Fruit fly (Drosophila melanogaster): ENCODE measurements around the gene CG17328.
A peak's percentile ranks its signal among the peaks of the same experiment; 100 is the strongest.

Gene CG17328

DNA sequence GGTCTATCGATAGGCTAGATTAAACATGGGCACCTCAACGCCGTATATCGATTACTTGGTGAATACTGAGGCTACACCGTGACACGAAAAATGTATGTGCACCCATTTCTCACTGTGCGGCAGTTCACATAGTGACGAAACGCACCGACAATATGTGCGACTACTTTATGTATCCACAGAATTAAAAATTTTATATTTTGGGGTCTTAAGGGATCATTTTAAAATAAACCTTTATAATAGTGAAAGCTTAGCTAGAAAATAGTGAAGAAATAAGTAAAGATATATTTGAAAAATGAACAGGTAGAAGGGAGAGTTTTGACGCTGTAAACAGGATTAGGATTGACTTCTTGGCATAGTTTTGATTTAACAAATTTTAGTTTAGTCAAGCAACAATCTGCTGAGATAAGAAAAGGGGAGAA, 29.4 kb downstream of the CG17328 start, which contains the start of gene mRpL4 (continued):
- no peak for TF ChIP-seq pita (GFP tag; optimal IDR thresholded peaks at IDR 0.05)
- TF ChIP-seq zf30C (GFP tag; optimal IDR thresholded peaks at IDR 0.05), result no peak
- peak; percentile 48 for TF ChIP-seq CG13296 (GFP tag; optimal IDR thresholded peaks at IDR 0.05)
- TF ChIP-seq trem (tag; optimal IDR thresholded peaks at IDR 0.05), result peak; percentile 84
- TF ChIP-seq corto (GFP tag; optimal IDR thresholded peaks at IDR 0.05), result no peak
- TF ChIP-seq en (GFP tag; optimal IDR thresholded peaks at IDR 0.05), result peak; percentile 15
- TF ChIP-seq chinmo (GFP tag; IDR thresholded peaks at IDR 0.05; ENCODE audit: partially characterized antibody), result peak; percentile 98
- TF ChIP-seq CG9609 (GFP tag; optimal IDR thresholded peaks at IDR 0.05), result peak; percentile 75
- no peak for TF ChIP-seq CG7271 (tag; optimal IDR thresholded peaks at IDR 0.05)
- TF ChIP-seq Sox102F (GFP tag; optimal IDR thresholded peaks at IDR 0.05), result peak; percentile 62
- peak; percentile 54 for TF ChIP-seq trh (GFP tag; optimal IDR thresholded peaks at IDR 0.05)
- no peak; the same call in 2 of the 3 replicates for TF ChIP-seq dysf (GFP tag; IDR thresholded peaks at IDR 0.05)
- no peak for TF ChIP-seq CG15269 (tag; optimal IDR thresholded peaks at IDR 0.05)
- TF ChIP-seq CG17829 (tag; optimal IDR thresholded peaks at IDR 0.05), result peak; percentile 80
- TF ChIP-seq nerfin-1 (tag; optimal IDR thresholded peaks at IDR 0.05), result no peak
- TF ChIP-seq Chrac-16 (GFP tag; optimal IDR thresholded peaks at IDR 0.05), result peak; percentile 76
- TF ChIP-seq repo (GFP tag; optimal IDR thresholded peaks at IDR 0.05), result peak; percentile 24
- TF ChIP-seq Sry-β (GFP tag; optimal IDR thresholded peaks at IDR 0.05), result peak; percentile 49
- TF ChIP-seq ap (GFP tag; IDR thresholded peaks at IDR 0.05), result no peak
- TF ChIP-seq E2f1 (GFP tag; IDR thresholded peaks at IDR 0.05), result peak; percentile 70
- TF ChIP-seq HLH54F (GFP tag; optimal IDR thresholded peaks at IDR 0.05), result peak; percentile 82
- TF ChIP-seq odd (GFP tag; optimal IDR thresholded peaks at IDR 0.05), result no peak
- TF ChIP-seq ara (GFP tag; IDR thresholded peaks at IDR 0.05), result peak; percentile 52; the same call in 1 of the 2 replicates
- peak; percentile 26 for TF ChIP-seq CG33213 (GFP tag; optimal IDR thresholded peaks at IDR 0.05)
- peak; percentile 68 for TF ChIP-seq gro (GFP tag; optimal IDR thresholded peaks at IDR 0.05)
- TF ChIP-seq gsb-n (tag; optimal IDR thresholded peaks at IDR 0.05), result peak; percentile 32
- no peak; the same call in 1 of the 2 replicates for TF ChIP-seq CG4360 (GFP tag; IDR thresholded peaks at IDR 0.05)
- peak; percentile 99 for TF ChIP-seq CG34224 (GFP tag; IDR thresholded peaks at IDR 0.05; ENCODE audit: partially characterized antibody)
- TF ChIP-seq CG8924 (tag; optimal IDR thresholded peaks at IDR 0.05), result peak; percentile 57
- TF ChIP-seq NC2α (GFP tag; optimal IDR thresholded peaks at IDR 0.05), result peak; percentile 13
- TF ChIP-seq TFAM (GFP tag; optimal IDR thresholded peaks at IDR 0.05), result no peak
- TF ChIP-seq Asciz (GFP tag; optimal IDR thresholded peaks at IDR 0.05), result no peak
- TF ChIP-seq ab (GFP tag; optimal IDR thresholded peaks at IDR 0.05), result peak; percentile 47
- no peak; the same call in 1 of the 2 replicates for TF ChIP-seq al (GFP tag; IDR thresholded peaks at IDR 0.05)
- TF ChIP-seq CG2712 (tag; optimal IDR thresholded peaks at IDR 0.05), result peak; percentile 79
- peak; percentile 51 for TF ChIP-seq CG9727 (GFP tag; optimal IDR thresholded peaks at IDR 0.05)
- TF ChIP-seq vnd (GFP tag; IDR thresholded peaks at IDR 0.05; ENCODE audit: partially characterized antibody), result peak; percentile 98
- TF ChIP-seq CG16813 (GFP tag; IDR thresholded peaks at IDR 0.05; ENCODE audit: partially characterized antibody), result peak; percentile 99
- peak; percentile 74; the same call in 1 of the 2 replicates for TF ChIP-seq ranshi (GFP tag; IDR thresholded peaks at IDR 0.05)
- peak; percentile 46 for TF ChIP-seq Sin3A (optimal IDR thresholded peaks at IDR 0.05)
- peak; percentile 83 for TF ChIP-seq jumu (GFP tag; optimal IDR thresholded peaks at IDR 0.05)
- TF ChIP-seq BEAF-32 (GFP tag; optimal IDR thresholded peaks at IDR 0.05), result peak; percentile 94
- peak; percentile 71 for TF ChIP-seq CG8089 (GFP tag; optimal IDR thresholded peaks at IDR 0.05)
- no peak for TF ChIP-seq dan (GFP tag; IDR thresholded peaks at IDR 0.05)
- no peak for TF ChIP-seq CG15011 (GFP tag; optimal IDR thresholded peaks at IDR 0.05)
- TF ChIP-seq CG10565 (GFP tag; optimal IDR thresholded peaks at IDR 0.05), result no peak
- no peak for TF ChIP-seq CG8478 (optimal IDR thresholded peaks at IDR 0.05)
- TF ChIP-seq bowl (GFP tag; IDR thresholded peaks at IDR 0.05), result no peak
- no peak for TF ChIP-seq eyg (GFP tag; optimal IDR thresholded peaks at IDR 0.05)
- no peak for TF ChIP-seq CG7928 (GFP tag; optimal IDR thresholded peaks at IDR 0.05)
- no peak for TF ChIP-seq Hr39 (optimal IDR thresholded peaks at IDR 0.05)
- no peak for TF ChIP-seq Fer1 (GFP tag; optimal IDR thresholded peaks at IDR 0.05)

Measured in whole organism, embryonic.